Fruit fly (Drosophila melanogaster) whole organism, wandering third instar larva: ENCODE measurements around the gene CG12983.

Experiments
- Abd-B ChIP-seq: fragments of >200 bp; optimal IDR thresholded peaks from 2 replicates; lab custom pipeline; 2017; ENCODE audit warnings: missing biosample characterization, missing genetic modification characterization
- CG32264 ChIP-seq: fragments of 200-800 bp; sonication (Bioruptor generic); optimal IDR thresholded peaks from 2 replicates; lab custom pipeline; 2016; ENCODE audit warnings: missing biosample characterization, missing genetic modification characterization
- Dfd ChIP-seq: fragments of >200 bp; optimal IDR thresholded peaks from 2 replicates; lab custom pipeline; 2017; ENCODE audit warnings: missing biosample characterization, missing genetic modification characterization
- Rel ChIP-seq, 2 experiments: fragments of 200-800 bp; sonication (Bioruptor generic) in 1 of 2; optimal IDR thresholded peaks; 2 replicates in 1 of 2; 3 replicates in 1 of 2; lab custom pipeline; 2016 to 2019; ENCODE audit warnings: mild to moderate bottlenecking in 2 of 2, missing biosample characterization in 2 of 2, missing genetic modification characterization in 2 of 2, moderate library complexity in 1 of 2
- Vsx2 ChIP-seq: fragments of 200-300, 225-300 bp; sonication (Bioruptor generic); optimal IDR thresholded peaks from 2 replicates; lab custom pipeline; 2018; ENCODE audit warnings: missing biosample characterization, missing genetic modification characterization; ENCODE audit not compliant: partially characterized antibody
- br ChIP-seq: fragments of 200-800 bp; sonication (Bioruptor generic); optimal IDR thresholded peaks from 2 replicates; lab custom pipeline; 2016; ENCODE audit warnings: missing biosample characterization, missing genetic modification characterization
- pan ChIP-seq: fragments of >200 bp; optimal IDR thresholded peaks from 2 replicates; lab custom pipeline; 2017
- psq ChIP-seq: fragments of 200-800 bp; sonication (Bioruptor generic); optimal IDR thresholded peaks from 3 replicates; lab custom pipeline; 2017; ENCODE audit warnings: missing biosample characterization, mild to moderate bottlenecking, missing genetic modification characterization, moderate library complexity
- tai ChIP-seq: sonication (Bioruptor generic); optimal IDR thresholded peaks from 2 replicates; lab custom pipeline; 2016; ENCODE audit warnings: missing biosample characterization, missing genetic modification characterization

dm6 chr3L:20976383-20976782, 9.8 kb upstream of the CG12983 start:
- no peak for TF ChIP-seq Dfd
- no peak for TF ChIP-seq Rel (GFP tag; optimal IDR thresholded peaks at IDR 0.05; lab: Kevin White, UChicago)
- no peak for TF ChIP-seq Rel (tag; optimal IDR thresholded peaks at IDR 0.05; lab: Kevin White, UChicago)
- no peak for TF ChIP-seq Vsx2 (GFP tag; lab: Kevin White, UChicago)
- no peak for TF ChIP-seq pan (lab: Kevin White, UChicago)
- TF ChIP-seq br (GFP tag; lab: Kevin White, UChicago), result no peak
- TF ChIP-seq tai, result no peak
- no peak for TF ChIP-seq CG32264 (GFP tag; lab: Kevin White, UChicago)
- no peak for TF ChIP-seq Abd-B
- TF ChIP-seq psq (GFP tag; lab: Kevin White, UChicago), result no peak
